Fruit fly (Drosophila melanogaster) whole organism, embryonic: ENCODE data around the gene Svil.

Experiments
- Atf-2 ChIP-seq: fragments of 200-800 bp; sonication (Bioruptor generic); optimal IDR thresholded peaks from 2 replicates; lab custom pipeline; 2016; ENCODE audit warnings: missing biosample characterization, missing genetic modification characterization
- Awh ChIP-seq: fragments of 200-800 bp; sonication (Bioruptor generic); IDR thresholded peaks from 2 replicates; pipeline ENCODE4, ENCODE4 v1.3.6; 2022; ENCODE audit warnings: missing biosample characterization, missing genetic modification characterization
- CG10431 ChIP-seq: fragments of 200-800 bp; sonication (Bioruptor generic); optimal IDR thresholded peaks from 3 replicates; lab custom pipeline; 2018; ENCODE audit warnings: missing biosample characterization, mild to moderate bottlenecking, missing genetic modification characterization
- CG11504 ChIP-seq: fragments of 200-800 bp; sonication (Bioruptor generic); optimal IDR thresholded peaks from 3 replicates; lab custom pipeline; 2019; ENCODE audit warnings: missing biosample characterization, mild to moderate bottlenecking, missing genetic modification characterization, moderate library complexity
- CG1233 ChIP-seq: fragments of 200-800 bp; sonication (Bioruptor generic); optimal IDR thresholded peaks from 4 replicates; lab custom pipeline; 2018; ENCODE audit warnings: missing biosample characterization, mild to moderate bottlenecking, missing genetic modification characterization
- CG1647 ChIP-seq: fragments of 200-800 bp; sonication (Bioruptor generic); optimal IDR thresholded peaks from 3 replicates; lab custom pipeline; 2016; ENCODE audit warnings: missing biosample characterization, missing genetic modification characterization
- CG16815 ChIP-seq: fragments of 200-800 bp; sonication (Bioruptor generic); optimal IDR thresholded peaks from 3 replicates; lab custom pipeline; 2017; ENCODE audit warnings: missing biosample characterization, mild to moderate bottlenecking, missing genetic modification characterization
- CG17361 ChIP-seq: fragments of 200-800 bp; sonication (Bioruptor generic); IDR thresholded peaks from 3 replicates; pipeline ENCODE4 v1.3.6; 2022; ENCODE audit warnings: missing biosample characterization, missing genetic modification characterization
- CG1792 ChIP-seq: fragments of 200-800 bp; sonication (Bioruptor generic); optimal IDR thresholded peaks from 2 replicates; lab custom pipeline; 2016; ENCODE audit warnings: missing biosample characterization, missing genetic modification characterization
- CG18011 ChIP-seq: fragments of 200-800 bp; sonication (Bioruptor generic); optimal IDR thresholded peaks from 2 replicates; lab custom pipeline; 2017; ENCODE audit warnings: missing biosample characterization, missing genetic modification characterization, mild to moderate bottlenecking, moderate library complexity, missing genotype
- CG18619 ChIP-seq: fragments of 200-800 bp; sonication (Bioruptor generic); optimal IDR thresholded peaks from 3 replicates; lab custom pipeline; 2017; ENCODE audit warnings: missing biosample characterization, mild to moderate bottlenecking, missing genetic modification characterization
- CG3847 ChIP-seq: fragments of 200-800 bp; sonication (Bioruptor generic); IDR thresholded peaks from 2 replicates; pipeline ENCODE4 v1.3.6; 2022; ENCODE audit warnings: missing biosample characterization, missing genetic modification characterization
- CG4730 ChIP-seq: fragments of 200-800 bp; sonication (Bioruptor generic); IDR thresholded peaks from 2 replicates; pipeline ENCODE4 v1.3.6; 2022; ENCODE audit warnings: missing biosample characterization, missing genetic modification characterization
- CG8478 ChIP-seq: fragments of >200 bp; optimal IDR thresholded peaks from 2 replicates; lab custom pipeline; 2018
- CG9817 ChIP-seq: fragments of 200-800 bp; sonication (Bioruptor generic); optimal IDR thresholded peaks from 2 replicates; lab custom pipeline; 2018; ENCODE audit warnings: missing biosample characterization, mild to moderate bottlenecking, missing genetic modification characterization, moderate library complexity
- CkIIα-i1 ChIP-seq: fragments of 200-800 bp; sonication (Bioruptor generic); IDR thresholded peaks from 2 replicates; pipeline ENCODE4 v1.3.6; 2022; ENCODE audit warnings: missing biosample characterization, missing genetic modification characterization
- CrebB ChIP-seq: fragments of 200-800 bp; sonication (Bioruptor generic); optimal IDR thresholded peaks from 3 replicates; lab custom pipeline; 2018; ENCODE audit warnings: missing biosample characterization, mild to moderate bottlenecking, missing genetic modification characterization
- Dref ChIP-seq: fragments of 200-800 bp; sonication (Bioruptor generic); IDR thresholded peaks from 2 replicates; pipeline ENCODE4 v1.3.6; 2022; ENCODE audit warnings: missing biosample characterization, missing genetic modification characterization
- Eip74EF ChIP-seq, 2 experiments: fragments of 200-800 bp in 1 of 2; fragments of >200 bp in 1 of 2; sonication (Bioruptor generic) in 1 of 2; optimal IDR thresholded peaks; 2 replicates each; lab custom pipeline; 2017 to 2019; ENCODE audit warnings: missing biosample characterization in 2 of 2, missing genetic modification characterization in 2 of 2, mild to moderate bottlenecking in 1 of 2, moderate library complexity in 1 of 2
- Fer1 ChIP-seq: fragments of 200-800 bp; sonication (Bioruptor generic); optimal IDR thresholded peaks from 2 replicates; lab custom pipeline; 2017; ENCODE audit warnings: missing biosample characterization, mild to moderate bottlenecking, missing genetic modification characterization
- HHEX ChIP-seq: fragments of 200-800 bp; sonication (Bioruptor generic); optimal IDR thresholded peaks from 3 replicates; lab custom pipeline; 2017; ENCODE audit warnings: missing biosample characterization, mild to moderate bottlenecking, missing genetic modification characterization, missing genetic modification reagents
- Hmx ChIP-seq: fragments of 200-800 bp; sonication (Bioruptor generic); optimal IDR thresholded peaks from 2 replicates; lab custom pipeline; 2016; ENCODE audit warnings: missing biosample characterization, missing genetic modification characterization
- Hr78 ChIP-seq, 2 experiments: fragments of 200-800 bp in 1 of 2; fragments of >200 bp in 1 of 2; sonication (Bioruptor generic) in 1 of 2; optimal IDR thresholded peaks; 2 replicates each; lab custom pipeline; 2017 to 2019; ENCODE audit warnings: missing biosample characterization in 2 of 2, missing genetic modification characterization in 2 of 2, mild to moderate bottlenecking in 1 of 2, moderate library complexity in 1 of 2
- Myb ChIP-seq: fragments of 200-800 bp; sonication (Bioruptor generic); optimal IDR thresholded peaks from 2 replicates; lab custom pipeline; 2016; ENCODE audit warnings: missing biosample characterization, missing genetic modification characterization
- Neu2 ChIP-seq: fragments of 200-800 bp; sonication (Bioruptor generic); optimal IDR thresholded peaks from 3 replicates; lab custom pipeline; 2016; ENCODE audit warnings: missing biosample characterization, missing genetic modification characterization, borderline replicate concordance
- Nf-YB ChIP-seq: fragments of 200-800 bp; sonication (Bioruptor generic); optimal IDR thresholded peaks from 3 replicates; lab custom pipeline; 2019; ENCODE audit warnings: missing biosample characterization, mild to moderate bottlenecking, missing genetic modification characterization, moderate library complexity
- Opbp ChIP-seq: fragments of 200-800 bp; sonication (Bioruptor generic); IDR thresholded peaks from 3 replicates; pipeline ENCODE4 v1.3.6; 2022; ENCODE audit warnings: missing biosample characterization, missing genetic modification characterization; ENCODE audit not compliant: partially characterized antibody
- Ravus ChIP-seq: fragments of 200-800 bp; sonication (Bioruptor generic); IDR thresholded peaks from 2 replicates; pipeline ENCODE4 v1.3.6; 2022; ENCODE audit warnings: missing biosample characterization, missing genetic modification characterization
- Side ChIP-seq: fragments of 200-800 bp; sonication (Bioruptor generic); optimal IDR thresholded peaks from 2 replicates; lab custom pipeline; 2016; ENCODE audit warnings: missing biosample characterization, missing genetic modification characterization
- Stat92E ChIP-seq, 3 experiments: fragments of >200 bp in 2 of 3; fragments of 200-800 bp in 1 of 3; sonication (Bioruptor generic) in 1 of 3; optimal IDR thresholded peaks; 2 replicates each; lab custom pipeline; 2017 to 2019; ENCODE audit warnings: missing biosample characterization in 3 of 3, missing genetic modification characterization in 3 of 3, mild to moderate bottlenecking in 1 of 3, moderate library complexity in 1 of 3
- Usf ChIP-seq: fragments of 200-800 bp; sonication (Bioruptor generic); optimal IDR thresholded peaks from 2 replicates; lab custom pipeline; 2017; ENCODE audit warnings: missing genotype, missing biosample characterization, missing genetic modification characterization
- cato ChIP-seq: fragments of 200-800 bp; sonication (Bioruptor generic); optimal IDR thresholded peaks from 2 replicates; lab custom pipeline; 2016; ENCODE audit warnings: missing biosample characterization, missing genetic modification characterization, borderline replicate concordance
- chinmo ChIP-seq: fragments of 200-800 bp; sonication (Bioruptor generic); IDR thresholded peaks from 4 replicates; pipeline ENCODE4 v1.3.6; 2022; ENCODE audit warnings: missing biosample characterization, missing genetic modification characterization; ENCODE audit not compliant: partially characterized antibody
- chn ChIP-seq: fragments of 200-800 bp; sonication (Bioruptor generic); optimal IDR thresholded peaks from 2 replicates; lab custom pipeline; 2016; ENCODE audit warnings: missing biosample characterization, missing genetic modification characterization
- dm ChIP-seq: fragments of 200-800 bp; sonication (Bioruptor generic); optimal IDR thresholded peaks from 3 replicates; lab custom pipeline; 2016; ENCODE audit warnings: missing biosample characterization, missing genetic modification characterization
- en ChIP-seq: fragments of 200-800 bp; sonication (Bioruptor generic); optimal IDR thresholded peaks from 2 replicates; lab custom pipeline; 2016; ENCODE audit warnings: missing biosample characterization, missing genetic modification characterization
- eyg ChIP-seq: fragments of 200-800 bp; sonication (Bioruptor generic); optimal IDR thresholded peaks from 3 replicates; lab custom pipeline; 2016; ENCODE audit warnings: missing biosample characterization, missing genetic modification characterization
- gro ChIP-seq: fragments of 200-800 bp; sonication (Bioruptor generic); optimal IDR thresholded peaks from 2 replicates; lab custom pipeline; 2016; ENCODE audit warnings: missing biosample characterization, missing genetic modification characterization
- gsb ChIP-seq: fragments of 200-800 bp; sonication (Bioruptor generic); IDR thresholded peaks from 2 replicates; pipeline ENCODE4 v1.3.6; 2022; ENCODE audit warnings: missing biosample characterization, missing genetic modification characterization
- lab ChIP-seq: fragments of 200-800 bp; sonication (Bioruptor generic); optimal IDR thresholded peaks from 3 replicates; lab custom pipeline; 2017; ENCODE audit warnings: missing biosample characterization, missing genetic modification characterization, mild to moderate bottlenecking, moderate library complexity, missing genetic modification reagents
- luna ChIP-seq: fragments of 200-800 bp; sonication (Bioruptor generic); optimal IDR thresholded peaks from 2 replicates; lab custom pipeline; 2016; ENCODE audit warnings: missing biosample characterization, missing genetic modification characterization
- rib ChIP-seq: fragments of 200-800 bp; sonication (Bioruptor generic); IDR thresholded peaks from 2 replicates; pipeline ENCODE4 v1.3.6; 2022; ENCODE audit warnings: missing biosample characterization, missing genetic modification characterization
- ro ChIP-seq: fragments of 200-800 bp; sonication (Bioruptor generic); IDR thresholded peaks from 2 replicates; pipeline ENCODE4 v1.3.6; 2022; ENCODE audit warnings: missing biosample characterization, missing genetic modification characterization
- run ChIP-seq: fragments of 200-800 bp; sonication (Bioruptor generic); optimal IDR thresholded peaks from 3 replicates; lab custom pipeline; 2018; ENCODE audit warnings: missing biosample characterization, mild to moderate bottlenecking, missing genetic modification characterization
- sim ChIP-seq: fragments of 200-800 bp; sonication (Bioruptor generic); IDR thresholded peaks from 2 replicates; pipeline ENCODE4 v1.3.6; 2022; ENCODE audit warnings: missing biosample characterization, missing genetic modification characterization
- sna ChIP-seq: fragments of 200-800 bp; sonication (Bioruptor generic); IDR thresholded peaks from 2 replicates; pipeline ENCODE4 v1.3.6; 2022; ENCODE audit warnings: missing biosample characterization, missing genetic modification characterization; ENCODE audit not compliant: partially characterized antibody
- stwl ChIP-seq: fragments of 200-800 bp; sonication (Bioruptor generic); optimal IDR thresholded peaks from 3 replicates; lab custom pipeline; 2018; ENCODE audit warnings: missing biosample characterization, mild to moderate bottlenecking, missing genetic modification characterization, moderate library complexity
- tin ChIP-seq: fragments of 200-800 bp; sonication (Bioruptor generic); optimal IDR thresholded peaks from 3 replicates; lab custom pipeline; 2016; ENCODE audit warnings: missing biosample characterization, missing genetic modification characterization
- tio ChIP-seq: fragments of 200-800 bp; sonication (Bioruptor generic); optimal IDR thresholded peaks from 2 replicates; lab custom pipeline; 2017; ENCODE audit warnings: missing biosample characterization, missing genetic modification characterization, inconsistent platforms
- tna ChIP-seq: fragments of 200-800 bp; sonication (Bioruptor generic); IDR thresholded peaks from 2 replicates; pipeline ENCODE4 v1.3.6; 2022; ENCODE audit warnings: missing biosample characterization, missing genetic modification characterization; ENCODE audit not compliant: partially characterized antibody
- yki ChIP-seq: fragments of >200 bp; optimal IDR thresholded peaks from 3 replicates; lab custom pipeline; 2018
- z ChIP-seq: fragments of 200-800 bp; sonication (Bioruptor generic); IDR thresholded peaks from 3 replicates; pipeline ENCODE4 v1.3.6; 2022; ENCODE audit warnings: missing biosample characterization, missing genetic modification characterization

Svil gene

DNA sequence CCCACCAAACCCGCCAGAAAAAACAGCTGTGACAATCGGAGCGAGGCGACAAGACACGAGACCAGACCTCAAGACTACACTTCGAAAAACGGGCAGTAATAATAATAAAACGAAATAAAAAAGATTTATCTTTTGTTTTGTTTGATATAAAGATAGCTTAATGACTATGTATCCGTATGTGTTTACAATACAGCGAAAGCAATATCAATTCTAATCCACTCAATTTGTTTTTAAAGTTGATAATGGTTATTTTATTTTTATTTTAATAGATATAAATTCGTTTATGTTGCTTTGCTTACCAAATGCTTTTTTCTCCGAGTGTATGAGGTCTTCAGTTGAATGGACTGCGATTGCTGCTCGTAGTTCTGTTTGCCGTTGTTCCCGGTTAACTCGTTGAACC is 101.8 kb downstream of the Svil start (continued):
- peak; percentile 81 for TF ChIP-seq CG11504 (tag; lab: Kevin White, UChicago)
- TF ChIP-seq dm = peak; percentile 8
- no peak for TF ChIP-seq cato (GFP tag; lab: Kevin White, UChicago)
- TF ChIP-seq Eip74EF (GFP tag; optimal IDR thresholded peaks at IDR 0.05; lab: Kevin White, UChicago) = peak in 1 of 2 experiments; percentile 65
- TF ChIP-seq CG8478 (lab: Kevin White, UChicago) = no peak
- no peak for TF ChIP-seq Dref (GFP tag; lab: Robert Waterston, UW)
- no peak for TF ChIP-seq en (GFP tag; lab: Kevin White, UChicago)
- TF ChIP-seq CG18619 (GFP tag; lab: Kevin White, UChicago) = no peak
- peak; percentile 41 for TF ChIP-seq chn
- TF ChIP-seq Ravus (GFP tag; lab: Robert Waterston, UW) = no peak
- TF ChIP-seq CrebB (tag; lab: Kevin White, UChicago) = no peak
- no peak for TF ChIP-seq CkIIα-i1 (GFP tag; lab: Robert Waterston, UW)
- TF ChIP-seq tin = peak; percentile 30
- TF ChIP-seq CG4730 (GFP tag; lab: Robert Waterston, UW) = no peak
- no peak for TF ChIP-seq chinmo (GFP tag; lab: Robert Waterston, UW)
- no peak for TF ChIP-seq Nf-YB (GFP tag; lab: Kevin White, UChicago)
- no peak for TF ChIP-seq CG16815
- TF ChIP-seq lab (GFP tag; lab: Kevin White, UChicago) = peak; percentile 71
- no peak for TF ChIP-seq Usf (GFP tag; lab: Kevin White, UChicago)
- no peak for TF ChIP-seq Awh (GFP tag; lab: Robert Waterston, UW)
- TF ChIP-seq Side (GFP tag; lab: Kevin White, UChicago) = no peak
- TF ChIP-seq gsb (GFP tag; lab: Robert Waterston, UW) = no peak
- TF ChIP-seq CG3847 (GFP tag; lab: Robert Waterston, UW) = no peak
- no peak for TF ChIP-seq CG1233 (GFP tag; lab: Kevin White, UChicago)
- peak; percentile 64; the same call in 2 of the 3 replicates for TF ChIP-seq CG17361 (GFP tag; lab: Robert Waterston, UW)
- TF ChIP-seq tna = no peak
- no peak for TF ChIP-seq rib
- peak; percentile 20 for TF ChIP-seq CG9817 (tag; lab: Kevin White, UChicago)
- no peak for TF ChIP-seq z (GFP tag; lab: Robert Waterston, UW)
- no peak for TF ChIP-seq luna
- TF ChIP-seq Neu2 = no peak
- TF ChIP-seq Myb (GFP tag; lab: Kevin White, UChicago) = no peak
- no peak for TF ChIP-seq ro (GFP tag; lab: Robert Waterston, UW)
- no peak for TF ChIP-seq stwl (tag; lab: Kevin White, UChicago)
- TF ChIP-seq Hmx (GFP tag; lab: Kevin White, UChicago) = no peak
- TF ChIP-seq Stat92E (GFP tag; optimal IDR thresholded peaks at IDR 0.05; lab: Kevin White, UChicago) = peak in 1 of 3 experiments; percentile 60
- TF ChIP-seq Atf-2 (GFP tag; lab: Kevin White, UChicago) = peak; percentile 35
- no peak for TF ChIP-seq CG1647
- TF ChIP-seq run (tag; lab: Kevin White, UChicago) = no peak
- no peak for TF ChIP-seq yki (lab: Kevin White, UChicago)
- TF ChIP-seq sna (GFP tag; lab: Robert Waterston, UW) = no peak
- no peak for TF ChIP-seq sim
- TF ChIP-seq CG18011 (GFP tag; lab: Kevin White, UChicago) = no peak
- TF ChIP-seq CG10431 (GFP tag; lab: Kevin White, UChicago) = no peak
- no peak for TF ChIP-seq gro (GFP tag; lab: Kevin White, UChicago)
- TF ChIP-seq HHEX (GFP tag; lab: Kevin White, UChicago) = no peak
- no peak for TF ChIP-seq CG1792 (GFP tag; lab: Kevin White, UChicago)
- TF ChIP-seq eyg (GFP tag; lab: Kevin White, UChicago) = no peak
- peak in 1 of 2 experiments; percentile 58 for TF ChIP-seq Hr78 (GFP tag; optimal IDR thresholded peaks at IDR 0.05; lab: Kevin White, UChicago)
- TF ChIP-seq tio = no peak
- no peak for TF ChIP-seq Opbp (GFP tag; lab: Robert Waterston, UW)
- TF ChIP-seq Fer1 = peak; percentile 60
